Worm (Caenorhabditis elegans) whole organism, L1 larva: ENCODE results near the gene col-81.

Source experiments
- C16A3.4 ChIP-seq: fragments of 150-350 bp; optimal IDR thresholded peaks from 2 replicates; lab custom pipeline; 2014; ENCODE audit warnings: missing biosample characterization, missing genetic modification characterization
- aha-1 ChIP-seq: fragments of 150-350 bp; optimal IDR thresholded peaks from 2 replicates; lab custom pipeline; 2014; ENCODE audit warnings: missing biosample characterization, missing genetic modification characterization
- ama-1 ChIP-seq: fragments of 150-350 bp; optimal IDR thresholded peaks from 2 replicates; lab custom pipeline; 2014
- blmp-1 ChIP-seq: fragments of 150-350 bp; optimal IDR thresholded peaks from 2 replicates; lab custom pipeline; 2014; ENCODE audit warnings: missing biosample characterization, missing genetic modification characterization
- ceh-8 ChIP-seq: fragments of 200-800 bp; sonication (Bioruptor generic); optimal IDR thresholded peaks from 2 replicates; lab custom pipeline; 2018; ENCODE audit warnings: mild to moderate bottlenecking, missing genetic modification characterization, moderate library complexity, missing compliant biosample characterization
- ceh-82 ChIP-seq, 3 experiments: fragments of 150-350 bp in 1 of 3; sonication (generic microtip) in 2 of 3; optimal IDR thresholded peaks; 2 replicates each; lab custom pipeline; 2014 to 2017; ENCODE audit warnings: missing biosample characterization in 3 of 3, missing genetic modification characterization in 3 of 3
- ceh-88 ChIP-seq: fragments of 200-800 bp; sonication (Bioruptor generic); IDR thresholded peaks from 2 replicates; pipeline ENCODE4 v1.3.6; 2022; ENCODE audit warnings: missing genetic modification characterization, missing compliant biosample characterization
- ceh-90 ChIP-seq: sonication (generic microtip); optimal IDR thresholded peaks from 2 replicates; lab custom pipeline; 2016; ENCODE audit warnings: missing genetic modification characterization, missing compliant biosample characterization
- dsc-1 ChIP-seq: sonication (generic microtip); optimal IDR thresholded peaks from 2 replicates; lab custom pipeline; 2016; ENCODE audit warnings: mild to moderate bottlenecking, missing genetic modification characterization, missing compliant biosample characterization
- efl-1 ChIP-seq, 4 experiments: fragments of 150-350 bp; optimal IDR thresholded peaks in 3 of 4; peaks in 1 of 4; 1 replicate in 1 of 4; 2 replicates in 3 of 4; lab custom pipeline; 2014; ENCODE audit warnings: missing biosample characterization in 2 of 4, missing genetic modification characterization in 2 of 4, missing genetic modification reagents in 2 of 4
- efl-3 ChIP-seq: fragments of 200-800 bp; sonication (Bioruptor generic); optimal IDR thresholded peaks from 2 replicates; lab custom pipeline; 2018; ENCODE audit warnings: mild to moderate bottlenecking, missing genetic modification characterization, missing compliant biosample characterization
- egl-13 ChIP-seq: sonication (generic microtip); optimal IDR thresholded peaks from 2 replicates; lab custom pipeline; 2016; ENCODE audit warnings: missing genotype, missing genetic modification reagents, missing genetic modification characterization, missing compliant biosample characterization
- egl-27 ChIP-seq, 2 experiments: fragments of 150-350 bp in 1 of 2; sonication (generic microtip); optimal IDR thresholded peaks; 3 replicates each; lab custom pipeline; 2017 to 2018; ENCODE audit warnings: missing biosample characterization in 2 of 2, missing genetic modification characterization in 2 of 2, missing genetic modification reagents in 2 of 2
- elt-2 ChIP-seq: sonication (generic microtip); optimal IDR thresholded peaks from 2 replicates; lab custom pipeline; 2016; ENCODE audit warnings: missing genetic modification characterization, mild to moderate bottlenecking, inconsistent platforms, missing compliant biosample characterization, missing genetic modification reagents
- elt-3 ChIP-seq, 6 experiments: fragments of 150-350 bp in 1 of 6; sonication (generic microtip); optimal IDR thresholded peaks; 2 replicates each; lab custom pipeline; 2017 to 2018; ENCODE audit warnings: missing biosample characterization in 6 of 6, missing genetic modification characterization in 6 of 6, inconsistent platforms in 1 of 6
- fkh-10 ChIP-seq: sonication (generic microtip); optimal IDR thresholded peaks from 2 replicates; lab custom pipeline; 2017; ENCODE audit warnings: missing biosample characterization, missing genetic modification reagents, missing genetic modification characterization
- fkh-4 ChIP-seq: sonication (generic microtip); optimal IDR thresholded peaks from 2 replicates; lab custom pipeline; 2016; ENCODE audit warnings: missing compliant biosample characterization, missing genetic modification characterization, borderline replicate concordance
- fos-1 ChIP-seq: fragments of 150-350 bp; optimal IDR thresholded peaks from 2 replicates; lab custom pipeline; 2014; ENCODE audit warnings: missing biosample characterization, missing genetic modification characterization
- hpl-2 ChIP-seq: fragments of 150-350 bp; optimal IDR thresholded peaks from 2 replicates; lab custom pipeline; 2014; ENCODE audit warnings: missing biosample characterization, missing genetic modification reagents, missing genetic modification characterization
- isw-1 ChIP-seq: fragments of 200-800 bp; sonication (Bioruptor generic); IDR thresholded peaks from 2 replicates; pipeline ENCODE4 v1.3.6; 2022; ENCODE audit warnings: missing genetic modification characterization, missing compliant biosample characterization
- jun-1 ChIP-seq: fragments of 150-350 bp; optimal IDR thresholded peaks from 2 replicates; lab custom pipeline; 2014; ENCODE audit warnings: missing biosample characterization, missing genetic modification reagents, missing genetic modification characterization
- lin-13 ChIP-seq: fragments of 150-350 bp; optimal IDR thresholded peaks from 2 replicates; lab custom pipeline; 2014; ENCODE audit warnings: missing biosample characterization, missing genetic modification reagents, missing genetic modification characterization
- lin-14 ChIP-seq: fragments of 200-800 bp; sonication (Bioruptor generic); optimal IDR thresholded peaks from 2 replicates; lab custom pipeline; 2018; ENCODE audit warnings: mild to moderate bottlenecking, missing genetic modification characterization, moderate library complexity, missing compliant biosample characterization
- lin-15B ChIP-seq: fragments of 150-350 bp; sonication (generic microtip); optimal IDR thresholded peaks from 3 replicates; lab custom pipeline; 2014; ENCODE audit warnings: missing biosample characterization, missing genetic modification characterization
- lin-35 ChIP-seq, 2 experiments: fragments of 150-350 bp; optimal IDR thresholded peaks; 2 replicates each; lab custom pipeline; 2014; ENCODE audit warnings: missing biosample characterization in 2 of 2, missing genetic modification characterization in 2 of 2, missing genetic modification reagents in 2 of 2
- lin-39 ChIP-seq: fragments of 150-350 bp; optimal IDR thresholded peaks from 2 replicates; lab custom pipeline; 2014; ENCODE audit warnings: missing biosample characterization, missing genetic modification reagents, missing genetic modification characterization
- lsy-2 ChIP-seq, 2 experiments: fragments of 150-350 bp; optimal IDR thresholded peaks; 2 replicates each; lab custom pipeline; 2014; ENCODE audit warnings: missing biosample characterization in 2 of 2, missing genetic modification characterization in 2 of 2
- mab-9 ChIP-seq: fragments of 200-800 bp; sonication (Bioruptor generic); IDR thresholded peaks from 2 replicates; pipeline ENCODE4 v1.3.6; 2022; ENCODE audit warnings: missing genetic modification reagents, missing genetic modification characterization, missing compliant biosample characterization
- mdl-1 ChIP-seq, 2 experiments: fragments of 150-350 bp; optimal IDR thresholded peaks; 2 replicates each; lab custom pipeline; 2014 to 2017; ENCODE audit warnings: missing biosample characterization in 2 of 2, missing genetic modification characterization in 2 of 2, inconsistent platforms in 1 of 2
- mef-2 ChIP-seq: fragments of 150-350 bp; optimal IDR thresholded peaks from 2 replicates; lab custom pipeline; 2014; ENCODE audit warnings: missing biosample characterization, missing genetic modification characterization
- nhr-20 ChIP-seq: sonication (generic microtip); optimal IDR thresholded peaks from 2 replicates; lab custom pipeline; 2016; ENCODE audit warnings: mild to moderate bottlenecking, missing genetic modification characterization, missing compliant biosample characterization
- nhr-237 ChIP-seq: fragments of 150-350 bp; optimal IDR thresholded peaks from 2 replicates; lab custom pipeline; 2014; ENCODE audit warnings: missing biosample characterization, missing genetic modification characterization
- nhr-47 ChIP-seq: sonication (generic microtip); optimal IDR thresholded peaks from 2 replicates; lab custom pipeline; 2016; ENCODE audit warnings: mild to moderate bottlenecking, missing genetic modification characterization, moderate library complexity, missing compliant biosample characterization
- nhr-71 ChIP-seq: sonication (generic microtip); optimal IDR thresholded peaks from 2 replicates; lab custom pipeline; 2016; ENCODE audit warnings: mild to moderate bottlenecking, missing genetic modification characterization, moderate library complexity, missing compliant biosample characterization
- nhr-76 ChIP-seq: sonication (generic microtip); optimal IDR thresholded peaks from 2 replicates; lab custom pipeline; 2017; ENCODE audit warnings: missing biosample characterization, missing genetic modification characterization
- nhr-77 ChIP-seq: fragments of 150-350 bp; optimal IDR thresholded peaks from 2 replicates; lab custom pipeline; 2014; ENCODE audit warnings: missing biosample characterization, missing genetic modification characterization
- nhr-84 ChIP-seq: sonication (generic microtip); optimal IDR thresholded peaks from 2 replicates; lab custom pipeline; 2017; ENCODE audit warnings: missing biosample characterization, missing genetic modification characterization
- nhr-85 ChIP-seq: sonication (generic microtip); peaks from one replicate; lab custom pipeline; 2016; ENCODE audit warnings: missing genetic modification characterization, inconsistent platforms, missing compliant biosample characterization
- nhr-90 ChIP-seq: sonication (generic microtip); optimal IDR thresholded peaks from 2 replicates; lab custom pipeline; 2016; ENCODE audit warnings: mild to moderate bottlenecking, missing genetic modification characterization, missing compliant biosample characterization; ENCODE audit not compliant: poor library complexity
- pag-3 ChIP-seq: sonication (generic microtip); optimal IDR thresholded peaks from 2 replicates; lab custom pipeline; 2017; ENCODE audit warnings: missing genetic modification characterization, mild to moderate bottlenecking, missing compliant biosample characterization, antibody characterized with exemption, borderline replicate concordance; ENCODE audit not compliant: insufficient read depth
- pqm-1 ChIP-seq: sonication (generic microtip); optimal IDR thresholded peaks from 3 replicates; lab custom pipeline; 2017; ENCODE audit warnings: missing biosample characterization, missing genetic modification characterization
- rnt-1 ChIP-seq: sonication (generic microtip); optimal IDR thresholded peaks from 2 replicates; lab custom pipeline; 2016; ENCODE audit warnings: mild to moderate bottlenecking, missing genetic modification characterization, moderate library complexity, missing compliant biosample characterization
- snu-23 ChIP-seq: sonication (generic microtip); optimal IDR thresholded peaks from 2 replicates; lab custom pipeline; 2016; ENCODE audit warnings: missing genetic modification characterization, missing compliant biosample characterization
- swsn-7 ChIP-seq: sonication (generic microtip); optimal IDR thresholded peaks from 2 replicates; lab custom pipeline; 2016; ENCODE audit warnings: missing genetic modification characterization, missing compliant biosample characterization
- tlp-1 ChIP-seq: fragments of 150-350 bp; optimal IDR thresholded peaks from 2 replicates; lab custom pipeline; 2014; ENCODE audit warnings: missing biosample characterization, missing genetic modification characterization
- unc-130 ChIP-seq: fragments of 150-350 bp; optimal IDR thresholded peaks from 2 replicates; lab custom pipeline; 2017; ENCODE audit warnings: missing biosample characterization, missing genetic modification characterization, inconsistent platforms
- unc-30 ChIP-seq: sonication (generic microtip); optimal IDR thresholded peaks from 2 replicates; lab custom pipeline; 2017; ENCODE audit warnings: missing biosample characterization, missing genetic modification characterization
- unc-86 ChIP-seq: sonication (generic microtip); optimal IDR thresholded peaks from 2 replicates; lab custom pipeline; 2016; ENCODE audit warnings: missing genetic modification characterization, missing compliant biosample characterization
- vab-15 ChIP-seq: sonication (generic microtip); optimal IDR thresholded peaks from 2 replicates; lab custom pipeline; 2017; ENCODE audit warnings: missing genotype, mild to moderate bottlenecking, missing genetic modification characterization, missing compliant biosample characterization
- xbp-1 ChIP-seq: sonication (generic microtip); optimal IDR thresholded peaks from 2 replicates; lab custom pipeline; 2016; ENCODE audit warnings: missing genetic modification characterization, missing compliant biosample characterization
- zag-1 ChIP-seq: fragments of 150-350 bp; optimal IDR thresholded peaks from 2 replicates; lab custom pipeline; 2014; ENCODE audit warnings: missing biosample characterization, missing genetic modification characterization
- zip-4 ChIP-seq: fragments of 200-800 bp; sonication (Bioruptor generic); optimal IDR thresholded peaks from 2 replicates; lab custom pipeline; 2018; ENCODE audit warnings: mild to moderate bottlenecking, missing genetic modification characterization, moderate library complexity, missing compliant biosample characterization
- ztf-11 ChIP-seq, 2 experiments: sonication (generic microtip); optimal IDR thresholded peaks; 2 replicates each; lab custom pipeline; 2016 to 2017; ENCODE audit warnings: missing genetic modification characterization in 2 of 2, missing biosample characterization in 1 of 2, missing compliant biosample characterization in 1 of 2

col-81 gene

ce11 chrII:11049876-11050275 lies 36.3 kb upstream of the col-81 start, which contains the start of the genes sdhd-1 and ilkp-1:
Gene sdhd-1 (minus strand): TSS chrII:11049913.
Gene ilkp-1 (plus strand): TSS chrII:11050255.
- TF ChIP-seq hpl-2 (no peak), zip-4 (GFP tag; lab: Kevin White, UChicago) (no peak), rnt-1 (tag; lab: Kevin White, UChicago) (peak; percentile 19), mef-2 (tag; lab: Kevin White, UChicago) (no peak), vab-15 (tag; lab: Kevin White, UChicago) (no peak), egl-13 (no peak), isw-1 (no peak), nhr-85 (tag; lab: Kevin White, UChicago) (no peak), ceh-88 (GFP tag; lab: Robert Waterston, UW) (no peak), nhr-47 (tag; lab: Kevin White, UChicago) (peak; percentile 47), ceh-90 (tag; lab: Kevin White, UChicago) (no peak), ceh-8 (no peak), lin-35 (GFP tag; optimal IDR thresholded peaks at IDR 0.05; lab: Kevin White, UChicago) (peak; percentile 83 to 90), unc-86 (tag; lab: Kevin White, UChicago) (no peak), nhr-71 (tag; lab: Kevin White, UChicago) (peak; percentile 59), mab-9 (GFP tag; lab: Robert Waterston, UW) (no peak), ztf-11 (tag; optimal IDR thresholded peaks at IDR 0.05; lab: Kevin White, UChicago) (no peak), nhr-76 (tag; lab: Kevin White, UChicago) (no peak), unc-130 (tag; lab: Kevin White, UChicago) (peak; percentile 18), elt-3 (tag; optimal IDR thresholded peaks at IDR 0.05; lab: Kevin White, UChicago) (peak in 1 of 6 experiments; percentile 54), egl-27 (tag; optimal IDR thresholded peaks at IDR 0.05; lab: Kevin White, UChicago) (no peak), lin-15B (tag; lab: Kevin White, UChicago) (peak; percentile 6), nhr-77 (tag; lab: Kevin White, UChicago) (no peak), dsc-1 (peak; percentile 38), nhr-90 (tag; lab: Kevin White, UChicago) (peak; percentile 26), snu-23 (GFP tag; lab: Kevin White, UChicago) (peak; percentile 67), lin-14 (GFP tag; lab: Kevin White, UChicago) (peak; percentile 68), efl-3 (GFP tag; lab: Kevin White, UChicago) (no peak), lsy-2 (tag; optimal IDR thresholded peaks at IDR 0.05; lab: Kevin White, UChicago) (peak; percentile 53 to 79), fkh-10 (GFP tag; lab: Kevin White, UChicago) (no peak), C16A3.4 (tag; lab: Kevin White, UChicago) (peak; percentile 67), lin-13 (GFP tag; lab: Kevin White, UChicago) (no peak), ama-1 (lab: Kevin White, UChicago) (no peak), unc-30 (no peak), mdl-1 (tag; optimal IDR thresholded peaks at IDR 0.05; lab: Kevin White, UChicago) (peak in 1 of 2 experiments; percentile 31), nhr-84 (no peak), nhr-237 (no peak), pqm-1 (no peak), zag-1 (tag; lab: Kevin White, UChicago) (no peak), nhr-20 (peak; percentile 34), tlp-1 (no peak), blmp-1 (tag; lab: Kevin White, UChicago) (peak; percentile 74), aha-1 (tag; lab: Kevin White, UChicago) (no peak), fkh-4 (tag; lab: Kevin White, UChicago) (no peak), swsn-7 (tag; lab: Kevin White, UChicago) (peak; percentile 34), ceh-82 (tag; optimal IDR thresholded peaks at IDR 0.05; lab: Kevin White, UChicago) (peak in 1 of 3 experiments; percentile 31), efl-1 (optimal IDR thresholded peaks at IDR 0.05; lab: Kevin White, UChicago) (peak; percentile 43 to 84), efl-1 (GFP tag; optimal IDR thresholded peaks at IDR 0.05 in 1 of 2; lab: Kevin White, UChicago) (peak; percentile 85 to 97), pag-3 (no peak), fos-1 (no peak), lin-39 (tag; lab: Kevin White, UChicago) (peak; percentile 2), elt-2 (tag; lab: Kevin White, UChicago) (no peak), xbp-1 (peak; percentile 19), jun-1 (tag; lab: Kevin White, UChicago) (no peak)
